Fruit fly (Drosophila melanogaster) whole organism, embryonic: ENCODE results near the gene NdufA3.

ENCODE experiments used
- Fer1 ChIP-seq: fragments of 200-800 bp; sonication (Bioruptor generic); optimal IDR thresholded peaks from 2 replicates; lab custom pipeline; 2017; ENCODE audit warnings: missing biosample characterization, mild to moderate bottlenecking, missing genetic modification characterization

Gene NdufA3

DNA sequence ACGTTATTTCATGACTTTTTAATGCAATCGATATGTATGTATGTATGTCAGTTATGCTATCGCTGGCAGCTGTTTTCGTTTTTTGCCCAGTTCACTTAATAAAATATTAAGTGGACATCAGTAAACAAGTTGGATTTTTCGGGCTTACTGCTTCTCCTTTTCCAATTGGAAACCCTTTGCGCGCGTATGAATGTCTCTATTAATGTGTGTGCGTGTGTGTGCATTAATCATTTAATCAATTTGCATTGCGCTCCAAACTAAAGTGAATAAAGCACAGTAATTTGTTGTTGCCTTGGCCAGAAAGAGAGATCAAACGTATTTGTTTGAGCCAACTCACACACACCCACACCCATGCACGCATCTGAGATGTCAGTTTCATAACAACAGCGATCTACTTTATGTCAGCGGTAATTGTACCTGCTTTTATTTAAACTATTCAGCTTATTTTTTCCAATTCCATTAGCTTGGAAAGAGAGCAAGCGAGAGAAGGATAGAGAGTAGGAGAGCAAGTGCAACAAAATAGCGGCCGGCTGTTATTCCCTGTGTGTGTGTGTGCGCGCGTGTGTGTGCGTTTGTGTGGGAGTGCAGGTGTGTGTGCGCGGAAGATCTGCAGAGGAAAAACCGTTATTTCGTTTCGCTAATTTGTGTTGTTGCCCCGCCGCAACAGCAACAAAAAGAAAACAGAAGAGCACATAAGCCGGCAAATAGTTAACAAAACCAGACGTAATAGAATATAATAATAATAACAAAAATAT, 49.5 kb downstream of the NdufA3 start (continued):
- no peak for TF ChIP-seq Fer1
